Fruit fly (Drosophila melanogaster): ENCODE measurements around the gene Gr93b.

Gene Gr93b

dm6 chr3R:21855469-21855826, 11.9 kb upstream of the Gr93b start:
- TF ChIP-seq CTCF (optimal IDR thresholded peaks at IDR 0.05) = no peak
- no peak for TF ChIP-seq CG8478 (optimal IDR thresholded peaks at IDR 0.05)

- TF ChIP-seq CG8478 (optimal IDR thresholded peaks at IDR 0.05) = no peak
- no peak for TF ChIP-seq CTCF (optimal IDR thresholded peaks at IDR 0.05)
These were observed 11.3 kb upstream of the Gr93b start for dm6 chr3R:21854574-21855468.

dm6 chr3R:21853618-21854573, 10.3 kb upstream of the Gr93b start:
- TF ChIP-seq CTCF (optimal IDR thresholded peaks at IDR 0.05) = no peak
- no peak for TF ChIP-seq CG8478 (optimal IDR thresholded peaks at IDR 0.05)

dm6 chr3R:21852579-21853233, 9.1 kb upstream of the Gr93b start:
- no peak for TF ChIP-seq CG8478 (optimal IDR thresholded peaks at IDR 0.05)
- TF ChIP-seq CTCF (optimal IDR thresholded peaks at IDR 0.05) = no peak

- TF ChIP-seq CG8478 (optimal IDR thresholded peaks at IDR 0.05) (no peak), CTCF (optimal IDR thresholded peaks at IDR 0.05) (no peak)
These were observed 8.3 kb upstream of the Gr93b start for dm6 chr3R:21851592-21852578.

dm6 chr3R:21849988-21850460, 6.5 kb upstream of the Gr93b start:
- no peak for TF ChIP-seq CG8478 (optimal IDR thresholded peaks at IDR 0.05)
- TF ChIP-seq CTCF (optimal IDR thresholded peaks at IDR 0.05) = peak in 1 of 2 experiments; percentile 6

- TF ChIP-seq CTCF (optimal IDR thresholded peaks at IDR 0.05) (no peak), CG8478 (optimal IDR thresholded peaks at IDR 0.05) (no peak)
These were observed 5.5 kb upstream of the Gr93b start for dm6 chr3R:21848987-21849442.

dm6 chr3R:21848271-21848670, 4.7 kb upstream of the Gr93b start:
- no peak for TF ChIP-seq CTCF (optimal IDR thresholded peaks at IDR 0.05)
- no peak for TF ChIP-seq CG8478 (optimal IDR thresholded peaks at IDR 0.05)

dm6 chr3R:21847438-21847837, 3.9 kb upstream of the Gr93b start:
- TF ChIP-seq CTCF (optimal IDR thresholded peaks at IDR 0.05) (no peak), CG8478 (optimal IDR thresholded peaks at IDR 0.05) (no peak)

dm6 chr3R:21846559-21846958, 3.0 kb upstream of the Gr93b start, which contains the start of gene Gr93d:
Gene Gr93d (minus strand): TSS chr3R:21846659.
- TF ChIP-seq CG8478 (optimal IDR thresholded peaks at IDR 0.05) (no peak), CTCF (optimal IDR thresholded peaks at IDR 0.05) (no peak)

dm6 chr3R:21845165-21845564, 1.6 kb upstream of the Gr93b start, which contains the start of gene Gr93c:
Gene Gr93c (minus strand): TSS chr3R:21845265.
- TF ChIP-seq CTCF (optimal IDR thresholded peaks at IDR 0.05) (no peak), CG8478 (optimal IDR thresholded peaks at IDR 0.05) (no peak)

dm6 chr3R:21841474-21842376, 1.8 kb downstream of the Gr93b start:
- TF ChIP-seq CG8478 (optimal IDR thresholded peaks at IDR 0.05) = no peak
- no peak for TF ChIP-seq CTCF (optimal IDR thresholded peaks at IDR 0.05)

dm6 chr3R:21840432-21840831, 3.1 kb downstream of the Gr93b start:
- TF ChIP-seq CG8478 (optimal IDR thresholded peaks at IDR 0.05) = no peak
- TF ChIP-seq CTCF (optimal IDR thresholded peaks at IDR 0.05) = no peak
